Worm (Caenorhabditis elegans): ENCODE data around the gene sdz-5.

DNA sequence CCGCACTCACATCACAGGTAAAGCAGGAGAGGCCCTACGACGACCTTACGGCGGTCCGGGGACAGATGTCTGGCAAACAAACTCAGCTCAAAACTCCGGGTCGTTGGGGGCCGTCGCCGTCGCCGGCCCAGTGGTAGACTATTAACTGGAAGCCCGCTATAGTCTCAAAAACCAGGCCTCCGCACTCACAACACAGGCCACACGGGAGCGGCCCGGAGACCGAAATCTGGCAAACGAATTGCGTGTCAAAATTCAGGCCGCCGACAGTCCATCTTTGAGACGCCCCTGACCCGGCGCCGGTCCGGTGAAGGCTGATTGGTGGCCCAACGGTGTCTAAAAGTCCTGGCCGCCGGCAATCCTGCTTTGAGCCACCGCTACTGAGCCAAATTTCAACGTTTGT is 36.9 kb downstream of the sdz-5 start:
- TF ChIP-seq dao-5 (tag; optimal IDR thresholded peaks at IDR 0.05) (no peak), him-1 (tag; optimal IDR thresholded peaks at IDR 0.05) (no peak)

Measured in whole organism, L4/young adult.